Worm (Caenorhabditis elegans): ENCODE data around the gene npp-16.

- TF ChIP-seq flt-1 (GFP tag; IDR thresholded peaks at IDR 0.05) = no peak
- TF ChIP-seq hnd-1 (tag; optimal IDR thresholded peaks at IDR 0.05) = no peak
- TF ChIP-seq aly-1 (tag; optimal IDR thresholded peaks at IDR 0.05) = no peak
- TF ChIP-seq ama-1 (optimal IDR thresholded peaks at IDR 0.05) = no peak
- no peak for TF ChIP-seq hmg-4 (GFP tag; optimal IDR thresholded peaks at IDR 0.05)
- no peak for TF ChIP-seq B0310.2 (tag; optimal IDR thresholded peaks at IDR 0.05)
These were observed 49.6 kb upstream of the npp-16 start for ce11 chrIII:11866127-11866526.
